Worm (Caenorhabditis elegans): ENCODE results near the gene F35B12.10.

Gene F35B12.10

ce11 chrV:11673746-11674365, 44.8 kb upstream of the F35B12.10 start:
- TF ChIP-seq nhr-25 (tag; optimal IDR thresholded peaks at IDR 0.05) (peak; percentile 36), nhr-28 (tag; optimal IDR thresholded peaks at IDR 0.05) (no peak), nhr-23 (tag; optimal IDR thresholded peaks at IDR 0.05) (peak; percentile 23), pqm-1 (tag; optimal IDR thresholded peaks at IDR 0.05) (peak; percentile 1), mdl-1 (tag; optimal IDR thresholded peaks at IDR 0.05) (no peak)

- TF ChIP-seq unc-39 (tag; optimal IDR thresholded peaks at IDR 0.05) (no peak), elt-3 (tag; optimal IDR thresholded peaks at IDR 0.05) (no peak), ceh-28 (tag; optimal IDR thresholded peaks at IDR 0.05) (peak; percentile 14), skn-1 (tag; optimal IDR thresholded peaks at IDR 0.05) (no peak)
Measured at ce11 chrV:11672497-11672896, 43.4 kb upstream of the F35B12.10 start, which contains the start of gene lgc-44. lgc-44 (minus strand) TSS chrV:11672597.

- TF ChIP-seq pha-4 (tag; optimal IDR thresholded peaks at IDR 0.05) = no peak
- TF ChIP-seq daf-12 (tag; optimal IDR thresholded peaks at IDR 0.05) = no peak
- no peak for TF ChIP-seq lsy-12 (tag; optimal IDR thresholded peaks at IDR 0.05)
Measured at ce11 chrV:11667176-11667575, 38.1 kb upstream of the F35B12.10 start, which contains the start of gene F46F3.3. F46F3.3 (plus strand) TSS chrV:11667476.

ce11 chrV:11664875-11665384, 35.9 kb upstream of the F35B12.10 start, which contains the start of gene ceh-27:
ceh-27 (minus strand) TSS chrV:11665102.
- TF ChIP-seq nhr-11 (tag; optimal IDR thresholded peaks at IDR 0.05) (no peak), nhr-76 (tag; optimal IDR thresholded peaks at IDR 0.05) (no peak), mml-1 (tag; optimal IDR thresholded peaks at IDR 0.05) (no peak), nfya-1 (tag; optimal IDR thresholded peaks at IDR 0.05; ENCODE audit: insufficient read depth) (peak; percentile 76), lin-15B (tag; optimal IDR thresholded peaks at IDR 0.05) (no peak), egl-5 (tag; optimal IDR thresholded peaks at IDR 0.05) (no peak), fkh-10 (GFP tag; optimal IDR thresholded peaks at IDR 0.05) (peak; percentile 19), fkh-2 (tag; optimal IDR thresholded peaks at IDR 0.05) (no peak), aly-2 (tag; optimal IDR thresholded peaks at IDR 0.05) (no peak)

- TF ChIP-seq ZK546.5 (tag; optimal IDR thresholded peaks at IDR 0.05) (no peak), jun-1 (tag; optimal IDR thresholded peaks at IDR 0.05) (no peak), nhr-67 (tag; optimal IDR thresholded peaks at IDR 0.05) (no peak), ztf-4 (tag; optimal IDR thresholded peaks at IDR 0.05) (no peak), snpc-4 (tag; optimal IDR thresholded peaks at IDR 0.05) (no peak), tbx-2 (tag; optimal IDR thresholded peaks at IDR 0.05) (no peak), fkh-10 (GFP tag; optimal IDR thresholded peaks at IDR 0.05) (no peak)
Measured at ce11 chrV:11660566-11660965, 31.5 kb upstream of the F35B12.10 start.

- no peak for TF ChIP-seq fos-1 (tag; optimal IDR thresholded peaks at IDR 0.05)
- no peak for TF ChIP-seq nfya-1 (tag; optimal IDR thresholded peaks at IDR 0.05; ENCODE audit: insufficient read depth)
- TF ChIP-seq R02D3.7 (tag; optimal IDR thresholded peaks at IDR 0.05) = no peak
- no peak for TF ChIP-seq egl-5 (tag; optimal IDR thresholded peaks at IDR 0.05)
- TF ChIP-seq nhr-25 (tag; optimal IDR thresholded peaks at IDR 0.05) = no peak
- TF ChIP-seq mml-1 (tag; optimal IDR thresholded peaks at IDR 0.05) = no peak
Measured at ce11 chrV:11656469-11656868, 27.4 kb upstream of the F35B12.10 start.

- TF ChIP-seq egl-27 (tag; optimal IDR thresholded peaks at IDR 0.05) = no peak
- TF ChIP-seq pha-4 (tag; optimal IDR thresholded peaks at IDR 0.05) = no peak
- TF ChIP-seq aly-2 (tag; optimal IDR thresholded peaks at IDR 0.05) = no peak
- TF ChIP-seq unc-62 (GFP tag; optimal IDR thresholded peaks at IDR 0.05) = no peak
- no peak for TF ChIP-seq eor-1 (tag; optimal IDR thresholded peaks at IDR 0.05)
- no peak for TF ChIP-seq elt-1 (tag; optimal IDR thresholded peaks at IDR 0.05)
- TF ChIP-seq nhr-77 (tag; optimal IDR thresholded peaks at IDR 0.05) = no peak
- TF ChIP-seq fkh-10 (GFP tag; optimal IDR thresholded peaks at IDR 0.05) = no peak
- no peak for TF ChIP-seq nhr-43 (tag; optimal IDR thresholded peaks at IDR 0.05; ENCODE audit: poor library complexity, severe bottlenecking)
- no peak for TF ChIP-seq ztf-11 (tag; optimal IDR thresholded peaks at IDR 0.05)
- no peak for TF ChIP-seq ceh-16 (tag; optimal IDR thresholded peaks at IDR 0.05)
Measured at ce11 chrV:11653095-11653494, 24.0 kb upstream of the F35B12.10 start.
